Worm (Caenorhabditis elegans) whole organism, midembryonic: ENCODE results near the gene R07E5.4.

Source experiments
- T22C8.4 ChIP-seq: fragments of 200-800 bp; sonication (Bioruptor generic); IDR thresholded peaks from 2 replicates; pipeline ENCODE4 v1.3.6; 2022; ENCODE audit warnings: missing genetic modification characterization, missing compliant biosample characterization
- klf-2 ChIP-seq: fragments of 200-800 bp; sonication (Bioruptor generic); conservative IDR thresholded peaks from 2 replicates; pipeline ENCODE4 v1.3.6; 2022; ENCODE audit warnings: missing genetic modification reagents, missing genetic modification characterization, missing compliant biosample characterization
- med-1 ChIP-seq: sonication (generic microtip); optimal IDR thresholded peaks from 2 replicates; lab custom pipeline; 2017; ENCODE audit warnings: missing genetic modification characterization, mild to moderate bottlenecking, missing compliant biosample characterization, antibody characterized with exemption, missing genetic modification reagents; ENCODE audit not compliant: insufficient read depth
- ref-1 ChIP-seq: fragments of 200-800 bp; sonication (Bioruptor generic); conservative IDR thresholded peaks from 2 replicates; pipeline ENCODE4 v1.3.6; 2022; ENCODE audit warnings: missing genetic modification reagents, missing genetic modification characterization, missing compliant biosample characterization
- tab-1 ChIP-seq: fragments of 200-800 bp; sonication (Bioruptor generic); IDR thresholded peaks from 2 replicates; pipeline ENCODE4 v1.3.6; 2022; ENCODE audit warnings: missing genetic modification characterization, missing compliant biosample characterization
- ztf-29 ChIP-seq: fragments of 200-800 bp; sonication (Bioruptor generic); IDR thresholded peaks from 2 replicates; pipeline ENCODE4 v1.3.6; 2022; ENCODE audit warnings: missing genetic modification reagents, missing genetic modification characterization, missing compliant biosample characterization

- TF ChIP-seq med-1 (GFP tag; lab: Kevin White, UChicago) (no peak), tab-1 (GFP tag; lab: Robert Waterston, UW) (no peak), T22C8.4 (GFP tag; lab: Robert Waterston, UW) (no peak), klf-2 (GFP tag; lab: Robert Waterston, UW) (no peak), ztf-29 (GFP tag; lab: Robert Waterston, UW) (no peak), ref-1 (no peak)
Observed at ce11 chrIII:4435262-4435661, 40.7 kb downstream of the R07E5.4 start.
